Fruit fly (Drosophila melanogaster) whole organism, pupa: Measurements from ENCODE around the gene CG14655.

Source experiments
- CG10348 ChIP-seq: fragments of 200-800 bp; sonication (Bioruptor generic); IDR thresholded peaks from 2 replicates; pipeline ENCODE4 v1.3.6; 2022; ENCODE audit warnings: missing biosample characterization, missing genetic modification characterization
- CG12605 ChIP-seq: fragments of 200-800 bp; sonication (Bioruptor generic); IDR thresholded peaks from 2 replicates; pipeline ENCODE4 v1.3.6; 2022; ENCODE audit warnings: missing biosample characterization, missing genetic modification characterization
- CG13204 ChIP-seq: fragments of 200-800 bp; sonication (Bioruptor generic); optimal IDR thresholded peaks from 2 replicates; lab custom pipeline; 2018; ENCODE audit warnings: missing biosample characterization, mild to moderate bottlenecking, missing genetic modification characterization, moderate library complexity
- CG14655 ChIP-seq: fragments of 200-800 bp; sonication (Bioruptor generic); optimal IDR thresholded peaks from 3 replicates; lab custom pipeline; 2017; ENCODE audit warnings: mild to moderate bottlenecking, missing biosample characterization, missing genetic modification reagents, missing genetic modification characterization
- CG15710 ChIP-seq: fragments of 200-800 bp; sonication (Bioruptor generic); optimal IDR thresholded peaks from 2 replicates; lab custom pipeline; 2018; ENCODE audit warnings: missing biosample characterization, mild to moderate bottlenecking, missing genetic modification characterization, moderate library complexity
- CG17806 ChIP-seq: fragments of 200-800 bp; sonication (Bioruptor generic); optimal IDR thresholded peaks from 2 replicates; lab custom pipeline; 2018; ENCODE audit warnings: missing biosample characterization, mild to moderate bottlenecking, missing genetic modification characterization, moderate library complexity
- CG32121 ChIP-seq: fragments of 200-800 bp; sonication (Bioruptor generic); IDR thresholded peaks from 2 replicates; pipeline ENCODE4 v1.3.6; 2022; ENCODE audit warnings: missing biosample characterization, missing genetic modification characterization
- CG34367 ChIP-seq: fragments of 200-800 bp; sonication (Bioruptor generic); optimal IDR thresholded peaks from 2 replicates; lab custom pipeline; 2018; ENCODE audit warnings: missing biosample characterization, mild to moderate bottlenecking, missing genetic modification characterization
- CG4496 ChIP-seq: fragments of 200-800 bp; sonication (Bioruptor generic); IDR thresholded peaks from 3 replicates; pipeline ENCODE4 v1.3.6; 2022; ENCODE audit warnings: missing biosample characterization, missing genetic modification characterization
- CG8159 ChIP-seq: fragments of 200-800 bp; sonication (Bioruptor generic); optimal IDR thresholded peaks from 3 replicates; lab custom pipeline; 2018; ENCODE audit warnings: missing biosample characterization, mild to moderate bottlenecking, missing genetic modification characterization, moderate library complexity
- CG8301 ChIP-seq: fragments of 200-800 bp; sonication (Bioruptor generic); optimal IDR thresholded peaks from 2 replicates; lab custom pipeline; 2018; ENCODE audit warnings: missing biosample characterization, mild to moderate bottlenecking, missing genetic modification characterization
- CG9948 ChIP-seq: fragments of 200-800 bp; sonication (Bioruptor generic); optimal IDR thresholded peaks from 2 replicates; lab custom pipeline; 2018; ENCODE audit warnings: missing biosample characterization, mild to moderate bottlenecking, missing genetic modification characterization, moderate library complexity
- D1 ChIP-seq: fragments of 200-800 bp; sonication (Bioruptor generic); optimal IDR thresholded peaks from 2 replicates; lab custom pipeline; 2018; ENCODE audit warnings: missing biosample characterization, mild to moderate bottlenecking, missing genetic modification characterization, moderate library complexity
- EcR ChIP-seq: fragments of 200-800 bp; sonication (Bioruptor generic); optimal IDR thresholded peaks from 3 replicates; lab custom pipeline; 2019; ENCODE audit warnings: missing biosample characterization, missing genetic modification characterization, mild to moderate bottlenecking, moderate library complexity, missing genetic modification reagents
- Ets98B ChIP-seq: fragments of 200-800 bp; sonication (Bioruptor generic); IDR thresholded peaks from 2 replicates; pipeline ENCODE4 v1.3.6; 2022; ENCODE audit warnings: missing biosample characterization, missing genetic modification characterization
- Pif1A ChIP-seq: fragments of 200-800 bp; sonication (Bioruptor generic); optimal IDR thresholded peaks from 3 replicates; lab custom pipeline; 2016; ENCODE audit warnings: missing biosample characterization, missing genetic modification characterization
- Pif1B ChIP-seq: fragments of 200-800 bp; sonication (Bioruptor generic); optimal IDR thresholded peaks from 3 replicates; lab custom pipeline; 2016; ENCODE audit warnings: missing biosample characterization, missing genetic modification characterization
- Snoo ChIP-seq: fragments of 200-800 bp; sonication (Bioruptor generic); optimal IDR thresholded peaks from 3 replicates; lab custom pipeline; 2017; ENCODE audit warnings: missing biosample characterization, mild to moderate bottlenecking, missing genetic modification characterization, inconsistent platforms
- fd96Ca ChIP-seq: fragments of 200-800 bp; sonication (Bioruptor generic); IDR thresholded peaks from 3 replicates; pipeline ENCODE4 v1.3.6; 2022; ENCODE audit warnings: missing biosample characterization, missing genetic modification characterization
- gl ChIP-seq: fragments of 200-800 bp; sonication (Bioruptor generic); optimal IDR thresholded peaks from 2 replicates; lab custom pipeline; 2018; ENCODE audit warnings: missing biosample characterization, mild to moderate bottlenecking, missing genetic modification characterization
- rn ChIP-seq: fragments of 200-800 bp; sonication (Bioruptor generic); IDR thresholded peaks from 2 replicates; pipeline ENCODE4 v1.3.6; 2022; ENCODE audit warnings: missing biosample characterization, missing genetic modification characterization

The CG14655 gene

dm6 chr3R:4811936-4812534 lies 31.9 kb upstream of the CG14655 start, which contains the start of the genes Hus1-like and ctrip:
Gene Hus1-like (minus strand): TSS chr3R:4812096.
Gene ctrip (minus strand): TSS chr3R:4812096.
- no peak for TF ChIP-seq CG34367
- no peak for TF ChIP-seq CG10348 (GFP tag; lab: Robert Waterston, UW)
- TF ChIP-seq CG8159 (tag; lab: Kevin White, UChicago) = no peak
- no peak for TF ChIP-seq rn (GFP tag; lab: Robert Waterston, UW)
- no peak for TF ChIP-seq CG32121 (GFP tag; lab: Robert Waterston, UW)
- no peak for TF ChIP-seq Snoo (tag; lab: Kevin White, UChicago)
- TF ChIP-seq EcR (GFP tag; lab: Kevin White, UChicago) = peak; percentile 27
- TF ChIP-seq CG8301 (tag; lab: Kevin White, UChicago) = no peak
- no peak for TF ChIP-seq CG4496
- TF ChIP-seq Pif1A (GFP tag; lab: Kevin White, UChicago) = no peak
- no peak for TF ChIP-seq Pif1B (GFP tag; lab: Kevin White, UChicago)
- no peak for TF ChIP-seq Ets98B
- TF ChIP-seq gl (tag; lab: Kevin White, UChicago) = no peak
- TF ChIP-seq CG12605 (GFP tag; lab: Robert Waterston, UW) = 0 out of 2 replicates have a peak, but pooled peaks have one; percentile 14
- no peak for TF ChIP-seq D1 (tag; lab: Kevin White, UChicago)
- TF ChIP-seq CG14655 (GFP tag; lab: Kevin White, UChicago) = no peak
- TF ChIP-seq CG9948 (tag; lab: Kevin White, UChicago) = no peak
- 0 out of 3 replicates have a peak, but pooled peaks have one; percentile 36 for TF ChIP-seq fd96Ca (GFP tag; lab: Robert Waterston, UW)
- TF ChIP-seq CG13204 (GFP tag; lab: Kevin White, UChicago) = no peak
- TF ChIP-seq CG17806 = no peak
- no peak for TF ChIP-seq CG15710 (tag; lab: Kevin White, UChicago)

DNA sequence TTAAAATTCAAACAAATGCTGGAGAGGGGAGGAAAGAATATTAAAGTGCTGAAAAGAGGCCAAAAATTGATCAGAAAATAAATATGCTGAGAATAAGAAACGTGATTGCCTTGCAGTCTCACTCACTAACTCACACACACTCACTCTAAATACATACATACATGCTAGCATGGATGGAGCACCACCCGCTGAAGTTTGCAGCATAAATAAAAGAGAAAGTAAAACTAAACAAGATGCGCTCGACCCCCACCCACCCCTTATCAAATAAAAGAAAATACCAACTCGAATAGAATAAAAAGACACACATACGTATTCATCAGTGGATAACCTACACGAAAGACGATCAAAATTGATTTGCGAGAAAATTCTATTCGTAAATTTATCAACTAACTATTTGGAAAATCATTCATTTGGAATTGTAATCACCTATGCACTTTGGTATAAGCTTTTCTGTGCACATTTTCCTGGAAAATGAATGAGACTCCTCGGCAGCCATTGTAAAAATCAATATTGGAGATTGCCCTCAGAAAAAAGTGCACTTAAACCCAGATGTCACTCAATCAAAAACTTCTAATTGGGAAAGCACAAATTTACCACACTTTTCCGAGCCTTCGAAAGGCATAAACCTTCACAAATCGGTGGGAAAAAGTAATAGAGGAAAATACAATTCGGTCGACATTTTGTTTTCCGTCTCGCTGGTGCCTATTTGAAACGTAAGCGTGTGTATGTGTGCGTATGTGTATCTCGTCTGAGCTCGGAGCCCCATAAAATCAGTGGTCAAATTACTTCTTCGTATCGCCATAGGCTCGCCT lies 31.2 kb upstream of the CG14655 start, which contains the start of gene Gmppb:
TSS of gene Gmppb (plus strand) at position 321 of the 812 bp plus-strand sequence.
- TF ChIP-seq rn (GFP tag; lab: Robert Waterston, UW) = no peak
- no peak for TF ChIP-seq CG4496
- no peak for TF ChIP-seq CG14655 (GFP tag; lab: Kevin White, UChicago)
- TF ChIP-seq CG13204 (GFP tag; lab: Kevin White, UChicago) = no peak
- no peak for TF ChIP-seq gl (tag; lab: Kevin White, UChicago)
- TF ChIP-seq CG8301 (tag; lab: Kevin White, UChicago) = no peak
- no peak for TF ChIP-seq Pif1A (GFP tag; lab: Kevin White, UChicago)
- TF ChIP-seq CG8159 (tag; lab: Kevin White, UChicago) = no peak
- no peak for TF ChIP-seq D1 (tag; lab: Kevin White, UChicago)
- no peak for TF ChIP-seq EcR (GFP tag; lab: Kevin White, UChicago)
- no peak for TF ChIP-seq CG12605 (GFP tag; lab: Robert Waterston, UW)
- no peak for TF ChIP-seq CG32121 (GFP tag; lab: Robert Waterston, UW)
- TF ChIP-seq Ets98B = no peak
- TF ChIP-seq Pif1B (GFP tag; lab: Kevin White, UChicago) = no peak
- no peak for TF ChIP-seq Snoo (tag; lab: Kevin White, UChicago)

DNA sequence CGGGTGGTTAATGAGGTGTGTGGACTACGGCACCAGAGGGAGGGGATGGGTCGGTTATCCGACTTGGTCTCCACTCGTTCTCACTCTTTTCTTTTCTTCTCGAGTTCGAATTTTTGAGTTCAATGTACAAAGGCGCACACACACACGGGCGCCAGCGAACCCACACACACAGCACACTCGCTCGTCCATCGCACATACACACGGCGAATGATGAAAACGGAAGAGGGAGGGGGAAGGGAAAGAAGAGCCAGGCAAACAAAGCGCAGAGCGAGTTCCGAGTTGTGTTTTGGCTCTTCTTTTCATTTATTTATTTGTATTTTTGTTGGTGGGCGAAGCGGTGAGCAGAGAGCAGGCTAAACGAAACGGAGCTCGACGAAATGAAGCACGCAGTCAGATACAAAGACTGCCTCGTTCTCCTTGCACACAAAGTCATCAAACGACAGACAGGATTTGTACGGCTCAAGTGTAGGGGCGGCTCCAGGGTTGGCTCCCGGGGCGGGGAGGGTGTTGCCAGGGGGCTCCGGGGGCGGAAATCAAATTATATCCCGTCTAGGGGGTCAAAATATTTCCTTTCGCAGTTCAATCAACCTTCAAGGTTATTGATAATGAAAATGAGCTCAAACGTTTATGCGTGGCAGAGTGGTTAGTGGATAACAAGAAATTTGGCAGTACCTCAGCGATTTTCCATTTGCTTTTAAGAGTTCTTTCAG lies 30.0 kb upstream of the CG14655 start:
- peak; percentile 20 for TF ChIP-seq Pif1A (GFP tag; lab: Kevin White, UChicago)
- peak; percentile 20 for TF ChIP-seq Pif1B (GFP tag; lab: Kevin White, UChicago)
- TF ChIP-seq fd96Ca (GFP tag; lab: Robert Waterston, UW) = peak; percentile 62; the same call in 1 of the 3 replicates
- no peak for TF ChIP-seq D1 (tag; lab: Kevin White, UChicago)
- no peak for TF ChIP-seq Ets98B
- TF ChIP-seq CG8159 (tag; lab: Kevin White, UChicago) = no peak
- TF ChIP-seq CG17806 = peak; percentile 26
- peak; percentile 76 for TF ChIP-seq CG13204 (GFP tag; lab: Kevin White, UChicago)
- TF ChIP-seq CG15710 (tag; lab: Kevin White, UChicago) = peak; percentile 29
- peak; percentile 99 for TF ChIP-seq EcR (GFP tag; lab: Kevin White, UChicago)
- peak; percentile 70 for TF ChIP-seq gl (tag; lab: Kevin White, UChicago)
- TF ChIP-seq CG4496 = peak; percentile 80
- TF ChIP-seq CG8301 (tag; lab: Kevin White, UChicago) = no peak

DNA sequence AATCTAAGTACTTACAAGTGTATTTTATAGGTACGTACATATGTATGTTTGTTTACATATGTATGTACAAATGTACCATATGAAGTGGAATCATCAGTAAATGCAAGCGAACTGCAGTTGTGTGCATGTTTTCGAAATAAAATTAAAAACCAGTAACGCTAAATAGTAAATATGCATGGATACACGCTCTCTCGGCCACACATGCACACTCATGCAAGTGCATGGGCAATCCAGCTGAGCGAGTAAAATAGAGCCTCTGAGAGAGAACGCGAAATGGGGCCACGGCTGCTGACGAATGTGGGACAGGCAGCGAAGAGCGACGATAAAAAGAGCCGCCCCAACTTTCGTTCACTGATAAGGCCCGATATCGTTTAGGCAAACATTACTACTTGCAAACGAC lies 27.5 kb upstream of the CG14655 start:
- TF ChIP-seq gl (tag; lab: Kevin White, UChicago) (no peak), EcR (GFP tag; lab: Kevin White, UChicago) (peak; percentile 73), rn (GFP tag; lab: Robert Waterston, UW) (no peak), CG4496 (no peak), Pif1B (GFP tag; lab: Kevin White, UChicago) (no peak)

DNA sequence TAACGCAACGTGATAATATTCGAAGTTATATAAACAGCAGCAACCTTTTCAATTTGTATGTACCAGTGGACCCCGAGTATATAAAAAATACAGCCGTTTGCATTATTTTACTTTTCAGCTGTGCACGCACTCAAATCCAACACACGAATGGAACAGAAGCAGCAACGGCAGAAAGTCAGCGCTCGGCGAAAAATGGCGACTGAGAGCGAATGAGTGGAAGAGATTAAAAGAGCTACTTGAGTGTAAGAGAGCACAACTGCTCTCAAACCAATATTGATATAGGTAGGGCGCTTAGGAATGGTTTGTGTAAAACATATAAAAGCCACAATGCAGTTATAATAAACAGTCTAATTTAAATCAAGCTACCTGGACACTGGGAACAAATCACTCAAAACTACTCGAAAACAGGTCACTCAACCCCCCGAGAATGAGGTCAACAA lies 26.2 kb upstream of the CG14655 start:
- no peak for TF ChIP-seq CG14655 (GFP tag; lab: Kevin White, UChicago)
- TF ChIP-seq rn (GFP tag; lab: Robert Waterston, UW) = no peak
- peak; percentile 96 for TF ChIP-seq EcR (GFP tag; lab: Kevin White, UChicago)
- peak; percentile 57 for TF ChIP-seq Snoo (tag; lab: Kevin White, UChicago)
- no peak for TF ChIP-seq CG10348 (GFP tag; lab: Robert Waterston, UW)
- peak; percentile 27; the same call in 1 of the 2 replicates for TF ChIP-seq Ets98B
- no peak for TF ChIP-seq CG15710 (tag; lab: Kevin White, UChicago)
- no peak for TF ChIP-seq CG8301 (tag; lab: Kevin White, UChicago)
- 0 out of 2 replicates have a peak, but pooled peaks have one; percentile 11 for TF ChIP-seq CG32121 (GFP tag; lab: Robert Waterston, UW)
- TF ChIP-seq Pif1B (GFP tag; lab: Kevin White, UChicago) = peak; percentile 77
- TF ChIP-seq CG17806 = peak; percentile 10
- peak; percentile 3 for TF ChIP-seq CG8159 (tag; lab: Kevin White, UChicago)
- TF ChIP-seq CG34367 = peak; percentile 13
- TF ChIP-seq fd96Ca (GFP tag; lab: Robert Waterston, UW) = peak; percentile 19; the same call in 1 of the 3 replicates
- peak; percentile 43 for TF ChIP-seq Pif1A (GFP tag; lab: Kevin White, UChicago)
- TF ChIP-seq D1 (tag; lab: Kevin White, UChicago) = no peak
- no peak for TF ChIP-seq CG9948 (tag; lab: Kevin White, UChicago)
- peak; percentile 23 for TF ChIP-seq gl (tag; lab: Kevin White, UChicago)
- peak; percentile 74 for TF ChIP-seq CG12605 (GFP tag; lab: Robert Waterston, UW)
- 0 out of 3 replicates have a peak, but pooled peaks have one; percentile 15 for TF ChIP-seq CG4496
- peak; percentile 59 for TF ChIP-seq CG13204 (GFP tag; lab: Kevin White, UChicago)
